Fruit fly (Drosophila melanogaster) whole organism, prepupa: Measurements from ENCODE around the gene RabX6.
A peak's percentile ranks its signal among the peaks of the same experiment; 100 is the strongest.

Experiments used
- CG10631 ChIP-seq: fragments of 200-800 bp; sonication (Bioruptor generic); optimal IDR thresholded peaks from 2 replicates; lab custom pipeline; 2016; ENCODE audit warnings: missing biosample characterization, missing genetic modification characterization
- CG11762 ChIP-seq: fragments of 200-800 bp; sonication (Bioruptor generic); optimal IDR thresholded peaks from 3 replicates; lab custom pipeline; 2016; ENCODE audit warnings: missing biosample characterization, missing genetic modification characterization; ENCODE audit not compliant: insufficient read depth
- CG11902 ChIP-seq: fragments of 200-800 bp; sonication (Bioruptor generic); optimal IDR thresholded peaks from 3 replicates; lab custom pipeline; 2016; ENCODE audit warnings: missing biosample characterization, missing genetic modification characterization
- CG15336 ChIP-seq: fragments of 200-800 bp; sonication (Bioruptor generic); IDR thresholded peaks from 2 replicates; pipeline ENCODE4 v1.3.6; 2022; ENCODE audit warnings: missing biosample characterization, missing genetic modification characterization
- CG16779 ChIP-seq: fragments of 200-800 bp; sonication (Bioruptor generic); optimal IDR thresholded peaks from 3 replicates; lab custom pipeline; 2017; ENCODE audit warnings: missing biosample characterization, mild to moderate bottlenecking, missing genetic modification characterization
- CG3032 ChIP-seq: fragments of 200-800 bp; optimal IDR thresholded peaks from 2 replicates; lab custom pipeline; 2019; ENCODE audit warnings: missing biosample characterization, mild to moderate bottlenecking, missing genetic modification characterization, moderate library complexity
- CG31627 ChIP-seq: fragments of 200-800 bp; sonication (Bioruptor generic); optimal IDR thresholded peaks from 3 replicates; lab custom pipeline; 2016; ENCODE audit warnings: missing biosample characterization, missing genetic modification characterization
- CG32006 ChIP-seq: fragments of 200-800 bp; sonication (Bioruptor generic); optimal IDR thresholded peaks from 3 replicates; lab custom pipeline; 2017; ENCODE audit warnings: missing biosample characterization, mild to moderate bottlenecking, missing genetic modification characterization
- CG34406 ChIP-seq: fragments of 200-800 bp; sonication (Bioruptor generic); optimal IDR thresholded peaks from 3 replicates; lab custom pipeline; 2016; ENCODE audit warnings: missing biosample characterization, missing genetic modification characterization
- CG3919 ChIP-seq: fragments of 200-800 bp; sonication (Bioruptor generic); optimal IDR thresholded peaks from 3 replicates; lab custom pipeline; 2016; ENCODE audit warnings: missing biosample characterization, missing genetic modification characterization
- CG4318 ChIP-seq: fragments of 200-800 bp; sonication (Bioruptor generic); optimal IDR thresholded peaks from 3 replicates; lab custom pipeline; 2017; ENCODE audit warnings: missing biosample characterization, mild to moderate bottlenecking, missing genetic modification characterization
- CG6276 ChIP-seq: fragments of 200-800 bp; sonication (Bioruptor generic); optimal IDR thresholded peaks from 2 replicates; lab custom pipeline; 2017; ENCODE audit warnings: missing biosample characterization, mild to moderate bottlenecking, missing genetic modification characterization
- CG6792 ChIP-seq: fragments of 200-800 bp; sonication (Bioruptor generic); optimal IDR thresholded peaks from 3 replicates; lab custom pipeline; 2016; ENCODE audit warnings: missing biosample characterization, missing genetic modification characterization
- CG6808 ChIP-seq: fragments of 200-800 bp; sonication (Bioruptor generic); optimal IDR thresholded peaks from 3 replicates; lab custom pipeline; 2017; ENCODE audit warnings: missing biosample characterization, missing genetic modification characterization, mild to moderate bottlenecking, moderate library complexity, missing genetic modification reagents
- CG7368 ChIP-seq: fragments of 200-800 bp; sonication (Bioruptor generic); optimal IDR thresholded peaks from 3 replicates; lab custom pipeline; 2016; ENCODE audit warnings: missing biosample characterization, missing genetic modification characterization
- CG8319 ChIP-seq: fragments of 200-800 bp; sonication (Bioruptor generic); optimal IDR thresholded peaks from 3 replicates; lab custom pipeline; 2016; ENCODE audit warnings: missing biosample characterization, missing genetic modification characterization
- CG8632 ChIP-seq: fragments of 200-800 bp; sonication (Bioruptor generic); optimal IDR thresholded peaks from 3 replicates; lab custom pipeline; 2016; ENCODE audit warnings: missing biosample characterization, missing genetic modification characterization
- Eip75B ChIP-seq: fragments of 200-800 bp; sonication (Bioruptor generic); optimal IDR thresholded peaks from 3 replicates; lab custom pipeline; 2016; ENCODE audit warnings: missing biosample characterization, missing genetic modification characterization
- Eip93F ChIP-seq: fragments of 200-800 bp; sonication (Bioruptor generic); optimal IDR thresholded peaks from 2 replicates; lab custom pipeline; 2016; ENCODE audit warnings: missing biosample characterization, mild to moderate bottlenecking, missing genetic modification characterization
- Ets21C ChIP-seq: fragments of 200-800 bp; sonication (Bioruptor generic); optimal IDR thresholded peaks from 3 replicates; lab custom pipeline; 2016; ENCODE audit warnings: missing biosample characterization, missing genetic modification characterization
- Gug ChIP-seq: fragments of 200-800 bp; sonication (Bioruptor generic); IDR thresholded peaks from 2 replicates; pipeline ENCODE4 v1.3.6; 2022; ENCODE audit warnings: missing biosample characterization, missing genetic modification characterization
- Hr38 ChIP-seq: sonication (Bioruptor generic); optimal IDR thresholded peaks from 2 replicates; lab custom pipeline; 2016; ENCODE audit warnings: missing biosample characterization, missing genetic modification characterization
- Hr4 ChIP-seq: fragments of 200-800 bp; sonication (Bioruptor generic); optimal IDR thresholded peaks from 3 replicates; lab custom pipeline; 2016; ENCODE audit warnings: missing biosample characterization, missing genetic modification characterization
- Lpt ChIP-seq: fragments of 200-800 bp; sonication (Bioruptor generic); optimal IDR thresholded peaks from 3 replicates; lab custom pipeline; 2016; ENCODE audit warnings: missing biosample characterization, missing genetic modification characterization
- OdsH ChIP-seq: fragments of 200-800 bp; sonication (Bioruptor generic); optimal IDR thresholded peaks from 3 replicates; lab custom pipeline; 2016; ENCODE audit warnings: missing biosample characterization, missing genetic modification characterization
- Smox ChIP-seq: fragments of 200-800 bp; sonication (Bioruptor generic); optimal IDR thresholded peaks from 3 replicates; lab custom pipeline; 2016; ENCODE audit warnings: missing biosample characterization, missing genetic modification characterization
- Sox102F ChIP-seq: fragments of 200-800 bp; sonication (Bioruptor generic); optimal IDR thresholded peaks from 2 replicates; lab custom pipeline; 2016; ENCODE audit warnings: missing biosample characterization, mild to moderate bottlenecking, missing genetic modification characterization
- Sox14 ChIP-seq: fragments of 200-800 bp; sonication (Bioruptor generic); optimal IDR thresholded peaks from 3 replicates; lab custom pipeline; 2016; ENCODE audit warnings: missing biosample characterization, missing genetic modification characterization
- Sox15 ChIP-seq: fragments of 200-800 bp; sonication (Bioruptor generic); optimal IDR thresholded peaks from 3 replicates; lab custom pipeline; 2016; ENCODE audit warnings: missing biosample characterization, missing genetic modification characterization
- achi ChIP-seq: fragments of 200-800 bp; sonication (Bioruptor generic); optimal IDR thresholded peaks from 3 replicates; lab custom pipeline; 2016; ENCODE audit warnings: missing biosample characterization, missing genetic modification characterization
- cyc ChIP-seq: fragments of 200-800 bp; sonication (Bioruptor generic); optimal IDR thresholded peaks from 3 replicates; lab custom pipeline; 2016; ENCODE audit warnings: missing biosample characterization, missing genetic modification characterization
- dsx ChIP-seq: fragments of 200-800 bp; optimal IDR thresholded peaks from 3 replicates; lab custom pipeline; 2019; ENCODE audit warnings: missing biosample characterization, mild to moderate bottlenecking, missing genetic modification characterization, moderate library complexity; ENCODE audit not compliant: poor library complexity, severe bottlenecking
- eg ChIP-seq: fragments of 200-800 bp; sonication (Bioruptor generic); IDR thresholded peaks from 3 replicates; pipeline ENCODE4 v1.3.6; 2022; ENCODE audit warnings: missing biosample characterization, missing genetic modification characterization
- esn ChIP-seq: fragments of 200-800 bp; sonication (Bioruptor generic); optimal IDR thresholded peaks from 2 replicates; lab custom pipeline; 2016; ENCODE audit warnings: missing biosample characterization, mild to moderate bottlenecking, missing genetic modification characterization, moderate library complexity
- fd85E ChIP-seq: fragments of 200-800 bp; sonication (Bioruptor generic); optimal IDR thresholded peaks from 3 replicates; lab custom pipeline; 2016; ENCODE audit warnings: missing biosample characterization, missing genetic modification characterization
- fkh ChIP-seq: fragments of 200-800 bp; sonication (Bioruptor generic); optimal IDR thresholded peaks from 3 replicates; lab custom pipeline; 2017; ENCODE audit warnings: missing biosample characterization, mild to moderate bottlenecking, missing genetic modification characterization, moderate library complexity
- lz ChIP-seq: fragments of 200-800 bp; sonication (Bioruptor generic); optimal IDR thresholded peaks from 3 replicates; lab custom pipeline; 2016; ENCODE audit warnings: missing biosample characterization, missing genetic modification characterization
- spab ChIP-seq: fragments of 200-800 bp; sonication (Bioruptor generic); optimal IDR thresholded peaks from 2 replicates; lab custom pipeline; 2017; ENCODE audit warnings: missing biosample characterization, mild to moderate bottlenecking, missing genetic modification characterization, missing genetic modification reagents
- svp ChIP-seq: fragments of 200-800 bp; sonication (Bioruptor generic); peaks from one replicate; lab custom pipeline; 2016; ENCODE audit warnings: missing biosample characterization, missing genetic modification characterization
- topi ChIP-seq: fragments of 200-800 bp; sonication (Bioruptor generic); optimal IDR thresholded peaks from 3 replicates; lab custom pipeline; 2016; ENCODE audit warnings: missing biosample characterization, missing genetic modification characterization
- vri ChIP-seq: fragments of 200-800 bp; sonication (Bioruptor generic); optimal IDR thresholded peaks from 3 replicates; lab custom pipeline; 2016; ENCODE audit warnings: missing biosample characterization, mild to moderate bottlenecking, missing genetic modification characterization

RabX6 gene

DNA sequence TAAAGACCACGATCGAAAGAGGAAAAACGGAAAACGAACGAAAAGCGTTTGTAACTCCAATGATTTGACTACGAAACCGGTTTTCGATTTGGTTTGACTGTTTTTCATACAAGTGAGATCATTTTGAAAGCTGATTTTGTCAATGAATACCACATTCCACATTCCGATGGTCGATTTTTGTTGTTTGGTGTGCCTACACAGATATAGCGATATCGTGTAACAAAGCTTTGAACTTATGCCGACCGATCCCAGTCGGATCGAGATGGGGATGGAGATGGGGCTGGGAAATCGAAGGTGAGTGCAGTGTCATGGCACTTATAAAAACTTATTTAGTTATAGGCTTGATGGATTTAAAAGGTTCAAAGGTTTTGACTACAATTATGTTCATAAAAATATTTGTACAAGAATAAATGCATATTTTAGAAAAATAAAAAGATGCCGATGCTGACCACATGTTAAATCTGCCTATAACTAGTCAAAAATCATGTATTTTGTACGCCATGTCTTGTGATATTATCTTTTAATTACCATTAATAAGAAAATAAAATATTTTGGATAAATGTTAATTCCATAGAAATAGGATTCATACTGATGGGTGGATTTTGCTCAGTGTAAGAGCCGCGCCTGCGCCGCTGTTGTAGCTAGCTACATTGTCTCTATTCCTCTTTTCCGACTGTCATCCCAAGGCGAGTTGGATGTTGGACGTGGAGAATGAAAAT lies 48.0 kb upstream of the RabX6 start (continued):
- no peak for TF ChIP-seq Sox102F
- TF ChIP-seq eg (GFP tag; lab: Robert Waterston, UW): 0 out of 3 replicates have a peak, but pooled peaks have one; percentile 11
- peak; percentile 48 for TF ChIP-seq achi (GFP tag; lab: Kevin White, UChicago)
- TF ChIP-seq topi: no peak
- TF ChIP-seq CG3919: peak; percentile 42
- TF ChIP-seq Eip75B (GFP tag; lab: Kevin White, UChicago): peak; percentile 10
- TF ChIP-seq fkh (GFP tag; lab: Kevin White, UChicago): no peak
- no peak for TF ChIP-seq CG8319 (GFP tag; lab: Kevin White, UChicago)
- peak; percentile 43 for TF ChIP-seq CG6276
- peak; percentile 18 for TF ChIP-seq CG34406 (GFP tag; lab: Kevin White, UChicago)
- peak; percentile 37 for TF ChIP-seq spab (GFP tag; lab: Kevin White, UChicago)
- peak; percentile 29; the same call in 1 of the 2 replicates for TF ChIP-seq Gug (GFP tag; lab: Robert Waterston, UW)
- TF ChIP-seq OdsH (GFP tag; lab: Kevin White, UChicago): peak; percentile 55
- TF ChIP-seq Ets21C: no peak
- TF ChIP-seq Sox15 (GFP tag; lab: Kevin White, UChicago): no peak
- TF ChIP-seq Hr38: no peak
- no peak for TF ChIP-seq lz
- peak; percentile 56 for TF ChIP-seq CG6808 (GFP tag; lab: Kevin White, UChicago)
- no peak for TF ChIP-seq Smox (GFP tag; lab: Kevin White, UChicago)
- TF ChIP-seq, all 60 proteins: peak for 31

DNA sequence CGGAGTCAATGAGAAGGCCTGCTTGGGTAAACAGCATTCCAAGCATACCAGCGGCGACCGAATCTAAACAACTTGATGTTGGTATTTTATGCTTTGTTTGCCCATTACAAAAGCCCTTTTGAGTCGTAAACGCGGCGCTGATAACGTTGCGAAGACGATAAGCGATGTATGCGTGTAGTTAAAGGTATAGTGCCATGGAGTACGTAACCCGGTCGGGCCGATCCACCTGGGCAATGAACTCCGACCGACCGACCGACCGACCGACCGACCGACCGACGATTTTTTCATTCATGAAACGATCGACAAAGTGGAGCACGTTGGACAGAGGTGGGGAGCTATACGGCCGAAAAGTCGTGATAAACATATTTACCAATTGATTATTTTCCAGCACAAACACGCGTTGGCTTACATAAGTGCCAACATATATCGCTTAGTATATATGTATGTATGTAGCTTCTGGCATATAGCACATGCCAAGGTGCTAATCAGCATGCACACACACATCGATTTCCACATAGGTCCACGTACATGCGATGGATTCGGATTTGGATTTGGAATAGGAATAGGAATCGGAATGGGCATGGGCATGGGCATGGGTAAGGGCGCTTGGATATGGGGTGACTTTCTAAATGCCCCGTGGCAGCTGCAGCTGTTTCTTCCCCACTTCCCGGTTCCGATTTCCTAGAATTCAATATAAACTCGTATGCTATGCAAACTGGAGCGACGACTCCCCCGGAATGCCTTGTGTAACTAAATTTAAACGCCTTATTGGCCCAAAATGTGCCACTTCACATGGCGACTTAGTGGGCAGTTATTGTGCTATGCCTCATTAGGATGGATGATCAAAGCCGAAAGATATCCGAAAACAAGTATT lies 47.2 kb upstream of the RabX6 start:
- no peak for TF ChIP-seq fd85E
- TF ChIP-seq vri (GFP tag; lab: Kevin White, UChicago): peak; percentile 0
- TF ChIP-seq fkh (GFP tag; lab: Kevin White, UChicago): peak; percentile 92
- TF ChIP-seq esn (GFP tag; lab: Kevin White, UChicago): no peak
- no peak for TF ChIP-seq CG8632 (GFP tag; lab: Kevin White, UChicago)

DNA sequence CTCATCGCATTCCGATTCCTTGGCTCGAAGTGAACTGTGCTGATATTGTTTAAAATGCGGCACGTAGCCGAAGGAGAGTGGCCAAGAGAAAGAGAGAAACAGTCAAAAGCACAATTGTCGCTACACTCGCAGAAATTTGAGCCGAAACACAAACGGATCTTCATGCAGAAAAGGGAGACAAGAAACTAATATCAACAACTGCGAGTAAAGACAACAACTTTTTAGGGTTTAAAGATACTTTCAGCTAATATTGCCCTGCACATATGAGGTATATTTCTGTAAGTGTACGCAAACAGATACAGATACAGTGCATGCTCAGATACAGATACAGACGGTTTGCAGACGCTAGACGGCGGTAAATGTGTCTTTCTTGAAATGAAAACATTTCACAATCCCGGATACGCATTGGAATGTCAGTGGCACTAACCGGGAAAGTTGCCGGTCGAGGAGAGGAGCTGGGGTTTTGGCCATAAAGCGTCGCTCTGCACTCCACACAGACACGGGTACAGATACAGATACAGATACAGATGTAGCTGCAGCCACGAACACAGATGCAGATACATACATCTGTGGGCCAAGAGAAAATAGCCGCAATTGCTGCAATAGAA lies 46.1 kb upstream of the RabX6 start:
- peak; percentile 91 for TF ChIP-seq esn (GFP tag; lab: Kevin White, UChicago)
- peak; percentile 84 for TF ChIP-seq CG11902 (GFP tag; lab: Kevin White, UChicago)
- TF ChIP-seq CG31627 (GFP tag; lab: Kevin White, UChicago): peak; percentile 91
- peak; percentile 81 for TF ChIP-seq CG3032 (tag; lab: Kevin White, UChicago)
- TF ChIP-seq svp (GFP tag; lab: Kevin White, UChicago): peak; percentile 93
- TF ChIP-seq CG6792 (GFP tag; lab: Kevin White, UChicago): peak; percentile 89
- TF ChIP-seq CG6276: peak; percentile 87
- peak; percentile 87 for TF ChIP-seq Smox (GFP tag; lab: Kevin White, UChicago)
- peak; percentile 91 for TF ChIP-seq CG11762 (GFP tag; lab: Kevin White, UChicago)
- TF ChIP-seq Hr4 (GFP tag; lab: Kevin White, UChicago): peak; percentile 98
- peak; percentile 80 for TF ChIP-seq fkh (GFP tag; lab: Kevin White, UChicago)
- peak; percentile 92 for TF ChIP-seq cyc (GFP tag; lab: Kevin White, UChicago)
- peak; percentile 94 for TF ChIP-seq CG15336 (GFP tag; lab: Robert Waterston, UW)
- peak; percentile 92 for TF ChIP-seq CG10631
- peak; percentile 92 for TF ChIP-seq Eip75B (GFP tag; lab: Kevin White, UChicago)
- peak; percentile 92 for TF ChIP-seq CG7368 (GFP tag; lab: Kevin White, UChicago)
- peak; percentile 92 for TF ChIP-seq Gug (GFP tag; lab: Robert Waterston, UW)
- TF ChIP-seq Eip93F (GFP tag; lab: Kevin White, UChicago): peak; percentile 47
- peak; percentile 93 for TF ChIP-seq Sox14
- peak; percentile 76 for TF ChIP-seq vri (GFP tag; lab: Kevin White, UChicago)
- peak; percentile 65 for TF ChIP-seq fd85E
- peak; percentile 77 for TF ChIP-seq CG16779 (tag; lab: Kevin White, UChicago)
- TF ChIP-seq CG6808 (GFP tag; lab: Kevin White, UChicago): peak; percentile 77
- TF ChIP-seq topi: peak; percentile 89
- TF ChIP-seq CG34406 (GFP tag; lab: Kevin White, UChicago): peak; percentile 86
- peak; percentile 95 for TF ChIP-seq Lpt (GFP tag; lab: Kevin White, UChicago)
- peak; percentile 96 for TF ChIP-seq CG4318 (GFP tag; lab: Kevin White, UChicago)
- TF ChIP-seq CG3919: peak; percentile 95
- TF ChIP-seq dsx: peak; percentile 82
- TF ChIP-seq Sox102F: peak; percentile 89
- TF ChIP-seq CG32006: peak; percentile 98
- TF ChIP-seq eg (GFP tag; lab: Robert Waterston, UW): peak; percentile 95
- peak; percentile 77 for TF ChIP-seq spab (GFP tag; lab: Kevin White, UChicago)
